Fruit fly (Drosophila melanogaster): ENCODE data around the gene CG14147.

CG14147 gene

dm6 chr3L:10934983-10935539, 37.4 kb upstream of the CG14147 start:
- no peak for TF ChIP-seq ovo (GFP tag; optimal IDR thresholded peaks at IDR 0.05)
- no peak for TF ChIP-seq Clk (GFP tag; optimal IDR thresholded peaks at IDR 0.05)
- no peak for TF ChIP-seq CG7045 (GFP tag; optimal IDR thresholded peaks at IDR 0.05)
- TF ChIP-seq cnc (optimal IDR thresholded peaks at IDR 0.05): no peak
- TF ChIP-seq Hr96 (GFP tag; optimal IDR thresholded peaks at IDR 0.05): no peak

- TF ChIP-seq Mnt (GFP tag; optimal IDR thresholded peaks at IDR 0.05) (no peak), cic (GFP tag; optimal IDR thresholded peaks at IDR 0.05) (no peak), bab1 (GFP tag; optimal IDR thresholded peaks at IDR 0.05) (no peak), cnc (optimal IDR thresholded peaks at IDR 0.05) (no peak), CG7045 (GFP tag; optimal IDR thresholded peaks at IDR 0.05) (no peak), Hr96 (GFP tag; optimal IDR thresholded peaks at IDR 0.05) (no peak), CG1620 (GFP tag; optimal IDR thresholded peaks at IDR 0.05) (no peak), ovo (GFP tag; optimal IDR thresholded peaks at IDR 0.05) (no peak), toe (GFP tag; optimal IDR thresholded peaks at IDR 0.05) (no peak), tj (GFP tag; optimal IDR thresholded peaks at IDR 0.05) (no peak), kay (GFP tag; ENCODE audit: borderline replicate concordance) (no peak), CG12768 (GFP tag; optimal IDR thresholded peaks at IDR 0.05) (no peak)
These were observed 34.3 kb upstream of the CG14147 start for dm6 chr3L:10938108-10938507.

DNA sequence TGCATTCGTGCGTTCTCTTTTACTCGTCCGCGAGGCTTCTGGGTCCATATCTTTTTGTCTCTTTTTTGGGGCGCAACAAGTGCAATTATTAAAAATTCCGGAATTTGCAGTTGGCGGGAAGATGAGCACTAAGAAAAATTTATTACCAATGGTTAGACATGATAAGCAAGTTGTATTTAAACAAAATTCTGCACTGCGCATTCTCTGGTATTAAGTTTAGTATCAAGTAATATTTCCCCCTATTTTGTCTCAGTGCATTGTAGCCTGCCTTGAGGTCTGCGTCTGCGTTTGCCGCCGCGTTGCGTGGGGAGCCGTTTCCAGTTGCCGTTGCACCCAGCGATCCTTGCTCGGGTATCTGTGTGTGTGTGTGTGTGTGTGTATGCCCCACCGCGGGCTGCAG, 32.1 kb upstream of the CG14147 start:
- TF ChIP-seq Crg-1 (GFP tag; optimal IDR thresholded peaks at IDR 0.05): no peak
- TF ChIP-seq Mnt (GFP tag; optimal IDR thresholded peaks at IDR 0.05): no peak
- TF ChIP-seq bab1 (GFP tag; optimal IDR thresholded peaks at IDR 0.05): no peak
- TF ChIP-seq toe (GFP tag; optimal IDR thresholded peaks at IDR 0.05): no peak
- TF ChIP-seq cnc (optimal IDR thresholded peaks at IDR 0.05): no peak
- TF ChIP-seq CG11617 (GFP tag; optimal IDR thresholded peaks at IDR 0.05): no peak
- TF ChIP-seq cic (GFP tag; optimal IDR thresholded peaks at IDR 0.05): no peak
- no peak for TF ChIP-seq CG7101 (tag; optimal IDR thresholded peaks at IDR 0.05)
- TF ChIP-seq CG1620 (GFP tag; optimal IDR thresholded peaks at IDR 0.05): no peak
- no peak for TF ChIP-seq CG7045 (GFP tag; optimal IDR thresholded peaks at IDR 0.05)
- no peak for TF ChIP-seq pad (GFP tag; optimal IDR thresholded peaks at IDR 0.05)
- TF ChIP-seq CG5204 (GFP tag; optimal IDR thresholded peaks at IDR 0.05): no peak
- no peak for TF ChIP-seq CG12768 (GFP tag; optimal IDR thresholded peaks at IDR 0.05)

DNA sequence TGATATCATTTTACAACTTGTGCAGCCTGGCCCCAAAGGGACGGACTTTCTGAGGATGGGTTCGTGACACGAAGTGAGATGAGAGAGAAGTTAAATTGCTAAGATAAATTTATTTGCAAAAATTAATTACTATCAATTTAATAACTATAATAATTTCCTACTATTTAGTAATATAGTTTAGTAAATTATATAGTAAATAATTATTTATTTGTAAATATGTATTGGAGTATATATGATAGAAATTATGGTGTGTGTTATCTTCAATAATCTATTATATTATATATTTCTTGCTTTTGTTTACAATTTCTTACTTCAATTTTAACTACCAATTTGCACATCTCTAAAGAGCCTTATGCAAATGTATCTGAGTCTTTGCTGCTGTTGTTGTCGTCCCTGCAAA, 29.9 kb upstream of the CG14147 start:
- TF ChIP-seq toe (GFP tag; optimal IDR thresholded peaks at IDR 0.05): no peak
- no peak for TF ChIP-seq Crg-1 (GFP tag; optimal IDR thresholded peaks at IDR 0.05)
- TF ChIP-seq CG12768 (GFP tag; optimal IDR thresholded peaks at IDR 0.05): no peak
- no peak for TF ChIP-seq CG7045 (GFP tag; optimal IDR thresholded peaks at IDR 0.05)

dm6 chr3L:10946717-10947280, 25.6 kb upstream of the CG14147 start:
- TF ChIP-seq ovo (GFP tag; optimal IDR thresholded peaks at IDR 0.05) (no peak), Crg-1 (GFP tag; optimal IDR thresholded peaks at IDR 0.05) (no peak), CG12768 (GFP tag; optimal IDR thresholded peaks at IDR 0.05) (no peak), cnc (optimal IDR thresholded peaks at IDR 0.05) (no peak), CG7101 (tag; optimal IDR thresholded peaks at IDR 0.05) (no peak), CG5204 (GFP tag; optimal IDR thresholded peaks at IDR 0.05) (no peak), CG1620 (GFP tag; optimal IDR thresholded peaks at IDR 0.05) (no peak), CG14711 (tag; optimal IDR thresholded peaks at IDR 0.05) (no peak), cic (GFP tag; optimal IDR thresholded peaks at IDR 0.05) (no peak), Hr96 (GFP tag; optimal IDR thresholded peaks at IDR 0.05) (no peak), CG33017 (tag; optimal IDR thresholded peaks at IDR 0.05) (no peak), toe (GFP tag; optimal IDR thresholded peaks at IDR 0.05) (no peak), CG11617 (GFP tag; optimal IDR thresholded peaks at IDR 0.05) (no peak), Clk (GFP tag; optimal IDR thresholded peaks at IDR 0.05) (no peak), Mnt (GFP tag; optimal IDR thresholded peaks at IDR 0.05) (no peak)

DNA sequence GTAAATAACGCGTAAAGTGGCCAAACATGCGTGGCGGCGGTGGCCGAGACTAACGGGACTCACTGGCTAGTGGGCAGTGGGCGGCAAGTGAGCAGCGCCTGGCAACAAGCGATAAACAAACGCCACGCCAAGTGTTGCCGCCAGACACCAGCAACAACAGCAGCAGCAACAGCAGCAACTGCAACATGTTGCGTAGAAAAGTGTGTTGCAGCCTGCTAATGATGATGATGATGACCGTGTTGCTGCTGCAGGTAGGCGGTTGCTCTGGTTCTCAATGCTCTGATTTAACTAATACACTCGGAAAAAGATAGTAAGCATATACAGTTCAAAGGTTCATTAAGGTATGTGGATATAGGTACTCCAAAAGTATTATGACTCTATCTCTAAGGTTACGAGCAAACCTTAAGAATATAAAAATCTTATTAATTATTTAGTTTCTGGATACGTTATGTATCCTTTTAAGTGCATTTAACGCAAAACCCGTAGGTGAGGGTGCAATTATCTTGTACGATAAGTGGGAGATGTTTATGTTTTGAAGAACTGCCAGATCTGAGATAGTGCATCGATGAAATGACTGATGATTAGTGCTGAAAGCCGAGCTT, 22.7 kb upstream of the CG14147 start:
- TF ChIP-seq Mnt (GFP tag; optimal IDR thresholded peaks at IDR 0.05) (no peak), Clk (GFP tag; optimal IDR thresholded peaks at IDR 0.05) (no peak), CG12768 (GFP tag; optimal IDR thresholded peaks at IDR 0.05) (no peak), toe (GFP tag; optimal IDR thresholded peaks at IDR 0.05) (no peak), CG1620 (GFP tag; optimal IDR thresholded peaks at IDR 0.05) (no peak), CG7045 (GFP tag; optimal IDR thresholded peaks at IDR 0.05) (no peak), CG14711 (tag; optimal IDR thresholded peaks at IDR 0.05) (no peak)

DNA sequence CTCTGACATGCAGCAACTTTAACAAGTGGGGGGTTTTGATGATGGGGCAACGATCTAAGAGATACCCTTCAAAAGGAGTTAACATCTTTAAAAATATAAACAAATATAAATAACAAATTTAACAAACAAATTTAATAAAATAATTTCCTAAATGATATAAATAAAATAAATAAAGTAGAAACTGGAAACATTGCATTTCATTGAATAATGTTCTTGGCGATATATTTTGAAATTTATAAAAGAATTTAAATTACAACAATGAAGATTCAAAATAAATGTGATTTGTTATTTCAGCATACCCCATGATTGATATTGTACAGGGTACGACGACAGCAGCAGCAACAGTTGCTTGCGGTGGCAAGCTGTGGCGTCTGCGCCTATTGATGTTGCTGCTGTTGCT, 21.3 kb upstream of the CG14147 start:
- TF ChIP-seq Clk (GFP tag; optimal IDR thresholded peaks at IDR 0.05) (no peak), kay (GFP tag; ENCODE audit: borderline replicate concordance) (no peak), CG12768 (GFP tag; optimal IDR thresholded peaks at IDR 0.05) (no peak), toe (GFP tag; optimal IDR thresholded peaks at IDR 0.05) (no peak), CG33017 (tag; optimal IDR thresholded peaks at IDR 0.05) (no peak), CG11617 (GFP tag; optimal IDR thresholded peaks at IDR 0.05) (no peak), cic (GFP tag; optimal IDR thresholded peaks at IDR 0.05) (no peak), CG7101 (tag; optimal IDR thresholded peaks at IDR 0.05) (no peak), CG1620 (GFP tag; optimal IDR thresholded peaks at IDR 0.05) (no peak), Crg-1 (GFP tag; optimal IDR thresholded peaks at IDR 0.05) (no peak), Hr96 (GFP tag; optimal IDR thresholded peaks at IDR 0.05) (no peak), cnc (optimal IDR thresholded peaks at IDR 0.05) (no peak), CG7045 (GFP tag; optimal IDR thresholded peaks at IDR 0.05) (no peak), ovo (GFP tag; optimal IDR thresholded peaks at IDR 0.05) (no peak), tj (GFP tag; optimal IDR thresholded peaks at IDR 0.05) (no peak), pad (GFP tag; optimal IDR thresholded peaks at IDR 0.05) (no peak), CG5204 (GFP tag; optimal IDR thresholded peaks at IDR 0.05) (no peak)
